Worm (Caenorhabditis elegans) whole organism, L4/young adult: ENCODE measurements around the gene glr-6.

Experiments
- W03F9.2 ChIP-seq: fragments of 150-350 bp; optimal IDR thresholded peaks from 2 replicates; lab custom pipeline; 2014; ENCODE audit warnings: missing biosample characterization, missing genetic modification characterization
- him-1 ChIP-seq: sonication (generic microtip); optimal IDR thresholded peaks from 2 replicates; lab custom pipeline; 2016; ENCODE audit warnings: missing genotype, missing genetic modification reagents, missing genetic modification characterization, missing compliant biosample characterization

DNA sequence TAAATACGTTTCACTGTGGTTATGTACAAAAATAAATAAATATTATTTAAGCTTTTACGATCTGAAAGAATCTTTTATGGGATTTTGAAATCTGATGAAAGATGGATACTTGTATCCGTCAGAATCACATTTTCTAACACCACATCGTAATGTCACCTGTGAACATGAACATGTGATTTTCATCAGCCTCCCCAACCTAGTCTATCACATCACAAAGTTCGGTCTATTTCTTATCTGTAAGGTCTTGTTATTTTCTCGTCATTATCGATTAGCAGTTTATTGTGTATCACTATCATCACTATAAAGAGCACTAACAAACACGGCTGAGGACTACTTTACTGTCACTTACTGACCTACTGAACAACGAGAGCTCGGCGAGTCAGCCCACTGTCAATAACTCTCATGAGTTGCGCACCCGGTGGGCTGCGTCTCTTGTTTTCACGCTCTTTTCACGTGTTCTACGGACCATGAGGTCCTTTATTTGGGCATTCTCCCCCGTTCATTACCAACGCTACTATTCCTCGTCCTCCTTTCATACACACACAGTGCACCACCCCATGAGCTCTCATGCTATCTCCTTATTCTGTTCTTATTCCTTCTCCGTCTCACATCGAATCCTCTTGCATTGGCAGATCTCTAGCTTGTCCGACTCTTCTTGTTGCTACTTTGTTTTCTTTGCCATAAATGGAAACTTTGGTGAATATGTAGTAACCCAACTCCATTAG, 33.2 kb downstream of the glr-6 start:
- TF ChIP-seq him-1 (tag; lab: Kevin White, UChicago) (no peak), W03F9.2 (no peak)
